Fruit fly (Drosophila melanogaster): ENCODE measurements around the gene ERp44.
A peak's percentile ranks its signal among the peaks of the same experiment; 100 is the strongest.

- TF ChIP-seq B-H1 (GFP tag; IDR thresholded peaks at IDR 0.05) (peak; percentile 86), CG10959 (GFP tag; IDR thresholded peaks at IDR 0.05) (peak; percentile 81)
Observed at dm6 chrX:16332615-16333288, 35.2 kb upstream of the ERp44 start.

Data from whole organism, embryonic.